Worm (Caenorhabditis elegans): ENCODE measurements around the gene sec-16A.2.
A peak's percentile ranks its signal among the peaks of the same experiment; 100 is the strongest.

sec-16A.2 gene

ce11 chrX:8284003-8284402 is 3.0 kb upstream of the sec-16A.2 start:
- TF ChIP-seq nhr-11 (tag; optimal IDR thresholded peaks at IDR 0.05) = no peak
- TF ChIP-seq skn-1 (tag; optimal IDR thresholded peaks at IDR 0.05) = no peak
- no peak for TF ChIP-seq nhr-77 (tag; optimal IDR thresholded peaks at IDR 0.05)
- no peak for TF ChIP-seq nhr-47 (tag; optimal IDR thresholded peaks at IDR 0.05)
- no peak for TF ChIP-seq aha-1 (tag; optimal IDR thresholded peaks at IDR 0.05)
- TF ChIP-seq unc-30 (tag; optimal IDR thresholded peaks at IDR 0.05) = no peak
- TF ChIP-seq lsy-2 (tag; optimal IDR thresholded peaks at IDR 0.05) = no peak
- no peak for TF ChIP-seq zip-4 (GFP tag; optimal IDR thresholded peaks at IDR 0.05)

- TF ChIP-seq lsy-2 (tag; optimal IDR thresholded peaks at IDR 0.05) (no peak), efl-1 (optimal IDR thresholded peaks at IDR 0.05) (no peak), efl-1 (GFP tag; optimal IDR thresholded peaks at IDR 0.05 in 1 of 2) (peak in 1 of 2 experiments; percentile 74), nhr-12 (tag; optimal IDR thresholded peaks at IDR 0.05) (no peak), isw-1 (GFP tag; IDR thresholded peaks at IDR 0.05) (no peak), blmp-1 (tag; optimal IDR thresholded peaks at IDR 0.05) (peak; percentile 82)
Measured at ce11 chrX:8285169-8285796, 1.8 kb upstream of the sec-16A.2 start, which contains the start of the genes fis-2 and F13B9.2. TSS of gene fis-2 (minus strand) at chrX:8285219. TSS of gene F13B9.2 (plus strand) at chrX:8285683.

- TF ChIP-seq fos-1 (tag; optimal IDR thresholded peaks at IDR 0.05) (no peak), skn-1 (tag; optimal IDR thresholded peaks at IDR 0.05) (peak; percentile 73), mep-1 (tag; optimal IDR thresholded peaks at IDR 0.05) (no peak), ceh-8 (GFP tag; optimal IDR thresholded peaks at IDR 0.05) (no peak), lin-13 (GFP tag; optimal IDR thresholded peaks at IDR 0.05) (no peak), lin-35 (GFP tag; optimal IDR thresholded peaks at IDR 0.05) (no peak), blmp-1 (tag; optimal IDR thresholded peaks at IDR 0.05) (no peak), zip-4 (GFP tag; optimal IDR thresholded peaks at IDR 0.05) (peak; percentile 18), nhr-11 (tag; optimal IDR thresholded peaks at IDR 0.05) (no peak), ceh-63 (GFP tag; optimal IDR thresholded peaks at IDR 0.05) (no peak), zag-1 (tag; optimal IDR thresholded peaks at IDR 0.05) (no peak)
Measured at ce11 chrX:8286164-8286563, 885 bp upstream of the sec-16A.2 start.

- TF ChIP-seq aha-1 (tag; optimal IDR thresholded peaks at IDR 0.05) = no peak
Measured at ce11 chrX:8294586-8294985, 7.5 kb downstream of the sec-16A.2 start, which contains the start of gene R09F10.3. TSS of gene R09F10.3 (plus strand) at chrX:8294625.

- TF ChIP-seq pqm-1 (tag; optimal IDR thresholded peaks at IDR 0.05) (no peak), vab-15 (tag; optimal IDR thresholded peaks at IDR 0.05) (no peak)
Measured at ce11 chrX:8297333-8297732, 10.3 kb downstream of the sec-16A.2 start.

ce11 chrX:8299554-8299953 is 12.5 kb downstream of the sec-16A.2 start, which contains the start of gene ced-13:
TSS of gene ced-13 (minus strand) at chrX:8299654.
- no peak for TF ChIP-seq pax-3 (tag; optimal IDR thresholded peaks at IDR 0.05)

ce11 chrX:8302299-8302698 is 15.2 kb downstream of the sec-16A.2 start, which contains the start of gene inx-5:
TSS of gene inx-5 (minus strand) at chrX:8302399.
- TF ChIP-seq blmp-1 (tag; optimal IDR thresholded peaks at IDR 0.05) = peak; percentile 18
- no peak for TF ChIP-seq nhr-12 (tag; optimal IDR thresholded peaks at IDR 0.05)

- peak; percentile 73 for TF ChIP-seq nhr-85 (tag)
- TF ChIP-seq efl-1 (optimal IDR thresholded peaks at IDR 0.05) = no peak
- peak in 1 of 2 experiments; percentile 90 for TF ChIP-seq efl-1 (GFP tag; optimal IDR thresholded peaks at IDR 0.05 in 1 of 2)
- TF ChIP-seq zip-4 (GFP tag; optimal IDR thresholded peaks at IDR 0.05) = no peak
- no peak for TF ChIP-seq xbp-1 (tag; optimal IDR thresholded peaks at IDR 0.05)
- peak; percentile 21 for TF ChIP-seq lin-14 (GFP tag; optimal IDR thresholded peaks at IDR 0.05)
- peak; percentile 28 for TF ChIP-seq nhr-20 (tag; optimal IDR thresholded peaks at IDR 0.05)
- TF ChIP-seq alr-1 (tag; optimal IDR thresholded peaks at IDR 0.05; ENCODE audit: borderline replicate concordance) = no peak
- peak; percentile 24 for TF ChIP-seq mep-1 (tag; optimal IDR thresholded peaks at IDR 0.05)
- TF ChIP-seq blmp-1 (tag; optimal IDR thresholded peaks at IDR 0.05) = peak; percentile 69
Measured at ce11 chrX:8302803-8303202, 15.8 kb downstream of the sec-16A.2 start.

All from whole organism, L1 larva.